Worm (Caenorhabditis elegans): ENCODE measurements around the gene Y17G9B.2.

The Y17G9B.2 gene

ce11 chrIV:4720522-4720921, 43.4 kb upstream of the Y17G9B.2 start (continued):
- peak; percentile 96 for TF ChIP-seq ctbp-1 (GFP tag; IDR thresholded peaks at IDR 0.05)
- TF ChIP-seq saeg-2 (GFP tag; IDR thresholded peaks at IDR 0.05): peak; percentile 92
- peak; percentile 53 for TF ChIP-seq rbr-2 (tag; optimal IDR thresholded peaks at IDR 0.05)

ce11 chrIV:4721247-4721646, 42.7 kb upstream of the Y17G9B.2 start:
- peak; percentile 72 for TF ChIP-seq lin-38 (GFP tag; IDR thresholded peaks at IDR 0.05)

- peak in 1 of 2 experiments; percentile 61 for TF ChIP-seq unc-62 (GFP tag; optimal IDR thresholded peaks at IDR 0.05 in 1 of 2)
- TF ChIP-seq unc-62 (tag; optimal IDR thresholded peaks at IDR 0.05): no peak
- TF ChIP-seq cey-2 (tag; optimal IDR thresholded peaks at IDR 0.05; ENCODE audit: borderline replicate concordance, insufficient read depth): no peak
These were observed 40.3 kb upstream of the Y17G9B.2 start for ce11 chrIV:4723687-4724086.

ce11 chrIV:4724562-4724961, 39.4 kb upstream of the Y17G9B.2 start, which contains the start of gene K08F11.1:
Gene K08F11.1 (plus strand): TSS chrIV:4724862.
- TF ChIP-seq php-3 (GFP tag; IDR thresholded peaks at IDR 0.05) (no peak), ceh-20 (GFP tag; IDR thresholded peaks at IDR 0.05) (no peak), ztf-11 (tag; optimal IDR thresholded peaks at IDR 0.05) (no peak), set-16 (GFP tag; IDR thresholded peaks at IDR 0.05) (no peak), cey-2 (tag; optimal IDR thresholded peaks at IDR 0.05; ENCODE audit: borderline replicate concordance, insufficient read depth) (no peak), zfp-2 (tag; optimal IDR thresholded peaks at IDR 0.05) (no peak)

ce11 chrIV:4725478-4725920, 38.4 kb upstream of the Y17G9B.2 start:
- TF ChIP-seq T26A8.4 (GFP tag; IDR thresholded peaks at IDR 0.05) (peak; percentile 100), ceh-20 (GFP tag; IDR thresholded peaks at IDR 0.05) (peak; percentile 100), lin-29 (GFP tag; IDR thresholded peaks at IDR 0.05) (peak; percentile 100), mxl-3 (GFP tag; optimal IDR thresholded peaks at IDR 0.05) (peak; percentile 5), hmg-1.1 (GFP tag; IDR thresholded peaks at IDR 0.05) (peak; percentile 100), saeg-2 (GFP tag; IDR thresholded peaks at IDR 0.05) (peak; percentile 100), nhr-77 (tag; optimal IDR thresholded peaks at IDR 0.05) (peak; percentile 59), nhr-48 (tag; optimal IDR thresholded peaks at IDR 0.05) (peak; percentile 84), zip-2 (tag; optimal IDR thresholded peaks at IDR 0.05) (peak; percentile 27), hlh-11 (tag; optimal IDR thresholded peaks at IDR 0.05) (peak; percentile 86), daf-16 (GFP tag; optimal IDR thresholded peaks at IDR 0.05) (peak; percentile 22 to 30), daf-16 (tag; optimal IDR thresholded peaks at IDR 0.05) (peak; percentile 16), D1046.2 (GFP tag; IDR thresholded peaks at IDR 0.05) (peak; percentile 99), nhr-41 (GFP tag; IDR thresholded peaks at IDR 0.05) (peak; percentile 99), set-16 (GFP tag; IDR thresholded peaks at IDR 0.05) (peak; percentile 58), Y48G9A.11 (GFP tag; IDR thresholded peaks at IDR 0.05) (peak; percentile 96), F44E2.7 (GFP tag; IDR thresholded peaks at IDR 0.05) (peak; percentile 92), zfp-2 (tag; optimal IDR thresholded peaks at IDR 0.05) (peak; percentile 82), lsy-2 (tag; optimal IDR thresholded peaks at IDR 0.05) (peak; percentile 96 to 97), daf-19 (GFP tag; conservative IDR thresholded peaks at IDR 0.05) (peak; percentile 99), snpc-1.2 (GFP tag; IDR thresholded peaks at IDR 0.05) (peak; percentile 93), daf-8 (GFP tag; IDR thresholded peaks at IDR 0.05) (peak; percentile 100), dpl-1 (GFP tag; optimal IDR thresholded peaks at IDR 0.05) (peak; percentile 67), tra-1 (GFP tag; IDR thresholded peaks at IDR 0.05) (peak; percentile 100), rbr-2 (tag; optimal IDR thresholded peaks at IDR 0.05) (peak; percentile 96), ctbp-1 (GFP tag; IDR thresholded peaks at IDR 0.05) (peak; percentile 99), mdt-29 (GFP tag; IDR thresholded peaks at IDR 0.05) (peak; percentile 99), jun-1 (tag; optimal IDR thresholded peaks at IDR 0.05) (peak; percentile 1), ZK546.5 (tag; optimal IDR thresholded peaks at IDR 0.05) (peak in 1 of 2 experiments; percentile 38), hif-1 (tag; optimal IDR thresholded peaks at IDR 0.05) (peak; percentile 68 to 78), dmd-9 (GFP tag; IDR thresholded peaks at IDR 0.05) (peak; percentile 100), dve-1 (tag; optimal IDR thresholded peaks at IDR 0.05; ENCODE audit: insufficient read depth) (peak; percentile 62), pqm-1 (tag; optimal IDR thresholded peaks at IDR 0.05) (peak; percentile 7), spr-3 (GFP tag; optimal IDR thresholded peaks at IDR 0.05) (peak; percentile 68), nhr-11 (tag; optimal IDR thresholded peaks at IDR 0.05) (peak; percentile 30)

All from whole organism, L4 larva.